Worm (Caenorhabditis elegans) whole organism, mixed stage, embryonic: ENCODE data around the gene fbxc-15.

ENCODE experiments used
- blmp-1 ChIP-seq: fragments of 150-350 bp; optimal IDR thresholded peaks from 2 replicates; lab custom pipeline; 2014; ENCODE audit warnings: missing biosample characterization, missing genetic modification characterization
- drap-1 ChIP-seq: fragments of 200-800 bp; sonication (Bioruptor generic); optimal IDR thresholded peaks from 3 replicates; lab custom pipeline; 2018; ENCODE audit warnings: mild to moderate bottlenecking, missing genetic modification characterization, missing compliant biosample characterization
- elt-1 ChIP-seq: sonication (generic microtip); optimal IDR thresholded peaks from 2 replicates; lab custom pipeline; 2017; ENCODE audit warnings: missing genetic modification characterization, mild to moderate bottlenecking, missing compliant biosample characterization, antibody characterized with exemption, moderate library complexity, borderline replicate concordance; ENCODE audit not compliant: insufficient read depth
- lin-13 ChIP-seq: fragments of 150-350 bp; optimal IDR thresholded peaks from 2 replicates; lab custom pipeline; 2014; ENCODE audit warnings: missing biosample characterization, missing genetic modification characterization
- mab-5 ChIP-seq: fragments of 150-350 bp; optimal IDR thresholded peaks from 2 replicates; lab custom pipeline; 2014; ENCODE audit warnings: missing biosample characterization, missing genetic modification characterization
- nhr-12 ChIP-seq: fragments of 150-350 bp; optimal IDR thresholded peaks from 2 replicates; lab custom pipeline; 2014; ENCODE audit warnings: missing biosample characterization, missing genetic modification characterization
- nhr-76 ChIP-seq: sonication (generic microtip); optimal IDR thresholded peaks from 2 replicates; lab custom pipeline; 2017; ENCODE audit warnings: missing biosample characterization, missing genetic modification characterization
- snpc-4 ChIP-seq: fragments of 150-350 bp; optimal IDR thresholded peaks from 2 replicates; lab custom pipeline; 2014; ENCODE audit warnings: missing biosample characterization, missing genetic modification characterization
- tbx-8 ChIP-seq: fragments of 200-800 bp; sonication (Bioruptor generic); optimal IDR thresholded peaks from 2 replicates; lab custom pipeline; 2018; ENCODE audit warnings: mild to moderate bottlenecking, missing genetic modification characterization, moderate library complexity, missing compliant biosample characterization
- unc-39 ChIP-seq: fragments of 150-350 bp; optimal IDR thresholded peaks from 2 replicates; lab custom pipeline; 2014; ENCODE audit warnings: missing biosample characterization, missing genetic modification characterization
- unc-62 ChIP-seq: fragments of 150-350 bp; optimal IDR thresholded peaks from 2 replicates; lab custom pipeline; 2014; ENCODE audit warnings: missing biosample characterization, missing genetic modification reagents, missing genetic modification characterization
- ztf-11 ChIP-seq: fragments of 150-350 bp; optimal IDR thresholded peaks from 2 replicates; lab custom pipeline; 2014; ENCODE audit warnings: missing biosample characterization, missing genetic modification characterization

DNA sequence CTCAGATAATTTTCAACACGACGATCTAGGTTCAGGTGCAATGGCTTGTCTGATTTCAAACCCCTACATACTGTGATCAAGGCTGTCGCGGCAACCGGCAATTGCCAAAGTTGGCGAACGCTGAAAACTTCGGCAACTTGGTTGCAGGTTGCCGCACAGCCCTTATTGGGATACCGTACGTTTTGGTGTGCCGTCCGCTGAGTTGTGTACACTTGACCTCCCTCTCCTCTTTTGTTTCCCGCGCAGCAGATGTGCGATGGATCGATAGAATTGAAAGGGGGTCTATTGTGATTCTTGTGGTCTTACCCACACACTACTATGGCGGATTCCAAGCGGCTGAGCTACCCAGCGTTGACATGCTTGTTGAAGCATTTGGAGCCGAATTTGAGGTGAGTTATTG lies 19.0 kb upstream of the fbxc-15 start, which contains the start of the genes C32B5.18 and C32B5.7:
- no peak for TF ChIP-seq drap-1 (GFP tag; lab: Kevin White, UChicago)
- TF ChIP-seq nhr-76 (tag; lab: Kevin White, UChicago), result no peak
- TF ChIP-seq unc-39 (tag; lab: Kevin White, UChicago), result no peak
- no peak for TF ChIP-seq unc-62 (GFP tag; lab: Kevin White, UChicago)
- TF ChIP-seq mab-5 (tag; lab: Kevin White, UChicago), result no peak
- no peak for TF ChIP-seq blmp-1 (tag; lab: Kevin White, UChicago)
- no peak for TF ChIP-seq snpc-4
- no peak for TF ChIP-seq tbx-8
- no peak for TF ChIP-seq nhr-12 (tag; lab: Kevin White, UChicago)
- no peak for TF ChIP-seq elt-1
- no peak for TF ChIP-seq ztf-11 (tag; lab: Kevin White, UChicago)
- no peak for TF ChIP-seq lin-13 (tag; lab: Kevin White, UChicago)
